Worm (Caenorhabditis elegans): ENCODE data around the gene C06A1.7.

Gene C06A1.7

ce11 chrII:10564578-10564977, at the start of gene C06A1.7, which contains the start of gene C06A1.6:
Gene C06A1.7, plus strand, starts transcription at chrII:10564891.
Gene C06A1.6, minus strand, starts transcription at chrII:10564678.
- TF ChIP-seq F13H6.1 (tag; optimal IDR thresholded peaks at IDR 0.05) = no peak
- no peak for TF ChIP-seq nhr-21 (tag; optimal IDR thresholded peaks at IDR 0.05)
- TF ChIP-seq gmeb-1 (tag; optimal IDR thresholded peaks at IDR 0.05) = no peak
- no peak for TF ChIP-seq nhr-25 (tag; optimal IDR thresholded peaks at IDR 0.05)
- no peak for TF ChIP-seq ceh-82 (tag; optimal IDR thresholded peaks at IDR 0.05)
- TF ChIP-seq lin-11 (tag; optimal IDR thresholded peaks at IDR 0.05) = no peak
- no peak for TF ChIP-seq ztf-11 (tag; optimal IDR thresholded peaks at IDR 0.05)
- TF ChIP-seq unc-39 (tag; optimal IDR thresholded peaks at IDR 0.05) = no peak
- no peak for TF ChIP-seq lsy-2 (tag; optimal IDR thresholded peaks at IDR 0.05)
- no peak for TF ChIP-seq egl-27 (tag; optimal IDR thresholded peaks at IDR 0.05)
- no peak for TF ChIP-seq R02D3.7 (tag; optimal IDR thresholded peaks at IDR 0.05)
- TF ChIP-seq crh-2 (tag; optimal IDR thresholded peaks at IDR 0.05) = no peak
- no peak for TF ChIP-seq Y55F3AM.14 (GFP tag; optimal IDR thresholded peaks at IDR 0.05)
- TF ChIP-seq dmd-4 (tag; optimal IDR thresholded peaks at IDR 0.05) = no peak
- no peak for TF ChIP-seq sem-4 (tag; optimal IDR thresholded peaks at IDR 0.05)
- no peak for TF ChIP-seq blmp-1 (tag; optimal IDR thresholded peaks at IDR 0.05; ENCODE audit: insufficient read depth)
- TF ChIP-seq unc-55 (GFP tag; optimal IDR thresholded peaks at IDR 0.05) = no peak
- TF ChIP-seq alr-1 (tag; optimal IDR thresholded peaks at IDR 0.05) = no peak
- no peak for TF ChIP-seq fos-1 (tag; optimal IDR thresholded peaks at IDR 0.05)
- no peak for TF ChIP-seq mdl-1 (tag; optimal IDR thresholded peaks at IDR 0.05)

ce11 chrII:10515422-10515821, 49.3 kb upstream of the C06A1.7 start:
- TF ChIP-seq sma-3 (GFP tag; optimal IDR thresholded peaks at IDR 0.05) (peak; percentile 64), fos-1 (tag; optimal IDR thresholded peaks at IDR 0.05) (peak; percentile 12), C34F6.9 (tag; optimal IDR thresholded peaks at IDR 0.05) (no peak), blmp-1 (tag; optimal IDR thresholded peaks at IDR 0.05; ENCODE audit: insufficient read depth) (no peak), nhr-237 (tag; optimal IDR thresholded peaks at IDR 0.05) (no peak), snpc-4 (tag; optimal IDR thresholded peaks at IDR 0.05) (no peak), nhr-129 (tag; optimal IDR thresholded peaks at IDR 0.05) (peak; percentile 20), sma-9 (GFP tag; optimal IDR thresholded peaks at IDR 0.05) (peak; percentile 50), sma-9 (tag; optimal IDR thresholded peaks at IDR 0.05) (no peak), egl-27 (tag; optimal IDR thresholded peaks at IDR 0.05) (no peak), elt-1 (tag; optimal IDR thresholded peaks at IDR 0.05) (no peak), nhr-11 (tag; optimal IDR thresholded peaks at IDR 0.05) (no peak)

ce11 chrII:10516375-10516774, 48.3 kb upstream of the C06A1.7 start:
- TF ChIP-seq blmp-1 (tag; optimal IDR thresholded peaks at IDR 0.05; ENCODE audit: insufficient read depth) = peak; percentile 58
- TF ChIP-seq ceh-82 (tag; optimal IDR thresholded peaks at IDR 0.05) = no peak
- no peak for TF ChIP-seq nhr-10 (tag; optimal IDR thresholded peaks at IDR 0.05)
- no peak for TF ChIP-seq lin-39 (tag; optimal IDR thresholded peaks at IDR 0.05)
- no peak for TF ChIP-seq unc-62 (GFP tag; optimal IDR thresholded peaks at IDR 0.05)
- TF ChIP-seq ztf-4 (tag; optimal IDR thresholded peaks at IDR 0.05) = no peak
- TF ChIP-seq nhr-6 (tag; optimal IDR thresholded peaks at IDR 0.05) = no peak
- peak; percentile 10 for TF ChIP-seq sma-9 (GFP tag; optimal IDR thresholded peaks at IDR 0.05)
- TF ChIP-seq sma-9 (tag; optimal IDR thresholded peaks at IDR 0.05) = no peak
- TF ChIP-seq nhr-237 (tag; optimal IDR thresholded peaks at IDR 0.05) = no peak
- peak; percentile 17 for TF ChIP-seq nhr-25 (tag; optimal IDR thresholded peaks at IDR 0.05)
- TF ChIP-seq ama-1 (optimal IDR thresholded peaks at IDR 0.05) = no peak
- no peak for TF ChIP-seq unc-39 (tag; optimal IDR thresholded peaks at IDR 0.05)
- no peak for TF ChIP-seq nhr-11 (tag; optimal IDR thresholded peaks at IDR 0.05)
- TF ChIP-seq elt-3 (tag; optimal IDR thresholded peaks at IDR 0.05) = no peak
- no peak for TF ChIP-seq egl-27 (tag; optimal IDR thresholded peaks at IDR 0.05)
- no peak for TF ChIP-seq nhr-77 (tag; optimal IDR thresholded peaks at IDR 0.05)
- no peak for TF ChIP-seq fos-1 (tag; optimal IDR thresholded peaks at IDR 0.05)
- no peak for TF ChIP-seq R02D3.7 (tag; optimal IDR thresholded peaks at IDR 0.05)
- no peak for TF ChIP-seq ztf-11 (tag; optimal IDR thresholded peaks at IDR 0.05)
- peak; percentile 41 for TF ChIP-seq nhr-129 (tag; optimal IDR thresholded peaks at IDR 0.05)
- TF ChIP-seq peb-1 (tag; optimal IDR thresholded peaks at IDR 0.05) = no peak
- no peak for TF ChIP-seq lin-13 (GFP tag; optimal IDR thresholded peaks at IDR 0.05)

ce11 chrII:10519017-10519416, 45.7 kb upstream of the C06A1.7 start, which contains the start of gene F59B10.4:
Gene F59B10.4, minus strand, starts transcription at chrII:10519117.
- TF ChIP-seq nhr-77 (tag; optimal IDR thresholded peaks at IDR 0.05) = no peak
- no peak for TF ChIP-seq sma-9 (GFP tag; optimal IDR thresholded peaks at IDR 0.05)
- TF ChIP-seq sma-9 (tag; optimal IDR thresholded peaks at IDR 0.05) = no peak
- TF ChIP-seq skn-1 (tag; optimal IDR thresholded peaks at IDR 0.05) = no peak
- TF ChIP-seq lin-11 (tag; optimal IDR thresholded peaks at IDR 0.05) = no peak
- TF ChIP-seq ceh-16 (tag; optimal IDR thresholded peaks at IDR 0.05) = no peak
- TF ChIP-seq dmd-4 (tag; optimal IDR thresholded peaks at IDR 0.05) = no peak
- TF ChIP-seq peb-1 (tag; optimal IDR thresholded peaks at IDR 0.05) = no peak
- no peak for TF ChIP-seq sma-3 (GFP tag; optimal IDR thresholded peaks at IDR 0.05)
- TF ChIP-seq Y55F3AM.14 (GFP tag; optimal IDR thresholded peaks at IDR 0.05) = no peak
- TF ChIP-seq nhr-6 (tag; optimal IDR thresholded peaks at IDR 0.05) = no peak
- TF ChIP-seq aly-2 (tag; optimal IDR thresholded peaks at IDR 0.05) = no peak
- TF ChIP-seq nhr-237 (tag; optimal IDR thresholded peaks at IDR 0.05) = no peak
- TF ChIP-seq unc-55 (GFP tag; optimal IDR thresholded peaks at IDR 0.05) = no peak
- no peak for TF ChIP-seq blmp-1 (tag; optimal IDR thresholded peaks at IDR 0.05; ENCODE audit: insufficient read depth)
- no peak for TF ChIP-seq sem-4 (tag; optimal IDR thresholded peaks at IDR 0.05)

Data from whole organism, L2 larva.